Worm (Caenorhabditis elegans) whole organism, early embryonic: ENCODE results near the gene ifd-2.

ENCODE experiments used
- F13C5.2 ChIP-seq: sonication (generic microtip); optimal IDR thresholded peaks from 2 replicates; lab custom pipeline; 2017; ENCODE audit warnings: mild to moderate bottlenecking, missing genetic modification characterization, inconsistent platforms, missing compliant biosample characterization
- aly-1 ChIP-seq: sonication (generic microtip); optimal IDR thresholded peaks from 2 replicates; lab custom pipeline; 2016; ENCODE audit warnings: missing genetic modification characterization, missing compliant biosample characterization
- ama-1 ChIP-seq: fragments of 150-350 bp; optimal IDR thresholded peaks from 2 replicates; lab custom pipeline; 2014
- ceh-13 ChIP-seq: fragments of 200-800 bp; sonication (Bioruptor generic); optimal IDR thresholded peaks from 2 replicates; lab custom pipeline; 2018; ENCODE audit warnings: mild to moderate bottlenecking, missing genetic modification characterization, missing compliant biosample characterization
- ceh-36 ChIP-seq: sonication (generic microtip); optimal IDR thresholded peaks from 2 replicates; lab custom pipeline; 2016; ENCODE audit warnings: missing genetic modification characterization, inconsistent platforms, missing compliant biosample characterization
- ets-7 ChIP-seq: sonication (generic microtip); optimal IDR thresholded peaks from 2 replicates; lab custom pipeline; 2016; ENCODE audit warnings: missing genotype, missing genetic modification characterization, missing compliant biosample characterization
- flt-1 ChIP-seq: fragments of 200-800 bp; sonication (Bioruptor generic); IDR thresholded peaks from 2 replicates; pipeline ENCODE4 v1.3.6; 2022; ENCODE audit warnings: missing genetic modification characterization, missing compliant biosample characterization
- hmbx-1 ChIP-seq: sonication (generic microtip); optimal IDR thresholded peaks from 2 replicates; lab custom pipeline; 2016; ENCODE audit warnings: mild to moderate bottlenecking, missing genetic modification characterization, missing compliant biosample characterization
- pes-1 ChIP-seq: fragments of 200-800 bp; sonication (Bioruptor generic); IDR thresholded peaks from 2 replicates; pipeline ENCODE4 v1.3.6; 2022; ENCODE audit warnings: missing genetic modification reagents, missing genetic modification characterization, missing compliant biosample characterization
- sea-1 ChIP-seq: fragments of 200-800 bp; sonication (Bioruptor generic); conservative IDR thresholded peaks from 2 replicates; pipeline ENCODE4 v1.3.6; 2022; ENCODE audit warnings: missing genetic modification characterization, missing compliant biosample characterization
- tbx-11 ChIP-seq: fragments of 200-800 bp; sonication (Bioruptor generic); IDR thresholded peaks from 2 replicates; pipeline ENCODE4 v1.3.6; 2022; ENCODE audit warnings: missing genetic modification characterization, missing compliant biosample characterization
- tra-4 ChIP-seq: sonication (generic microtip); optimal IDR thresholded peaks from 2 replicates; lab custom pipeline; 2017; ENCODE audit warnings: missing genetic modification characterization, missing compliant biosample characterization

DNA sequence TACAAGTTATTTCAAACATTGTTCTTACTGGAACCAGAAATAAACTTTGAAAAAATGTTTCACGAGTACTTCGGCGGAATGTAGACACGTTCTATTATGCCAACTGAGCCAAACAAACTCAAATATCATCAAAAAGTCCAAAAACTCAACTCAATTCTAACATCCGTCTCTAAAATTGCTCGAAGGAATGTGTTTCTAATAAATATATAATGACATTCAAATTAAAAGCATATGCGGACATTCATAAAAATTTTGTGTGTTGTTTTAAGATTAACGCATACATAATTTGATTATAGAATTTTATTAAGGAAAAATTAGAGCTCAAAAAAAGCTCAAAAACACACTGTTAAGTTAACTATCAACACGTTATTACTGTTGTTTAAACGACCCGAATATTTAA lies 29.7 kb upstream of the ifd-2 start:
- TF ChIP-seq ama-1 (no peak), ets-7 (tag; lab: Kevin White, UChicago) (no peak), F13C5.2 (tag; lab: Kevin White, UChicago) (no peak), flt-1 (no peak), aly-1 (tag; lab: Kevin White, UChicago) (no peak), pes-1 (GFP tag; lab: Robert Waterston, UW) (no peak), ceh-36 (tag; lab: Kevin White, UChicago) (no peak), sea-1 (GFP tag; lab: Robert Waterston, UW) (no peak), hmbx-1 (tag; lab: Kevin White, UChicago) (no peak), tbx-11 (GFP tag; lab: Robert Waterston, UW) (no peak), tra-4 (tag; lab: Kevin White, UChicago) (no peak), ceh-13 (no peak)
